Worm (Caenorhabditis elegans): Measurements from ENCODE around the gene C14C10.1.

The C14C10.1 gene

ce11 chrV:12637764-12638502, 49.8 kb downstream of the C14C10.1 start:
- TF ChIP-seq nhr-6 (tag; optimal IDR thresholded peaks at IDR 0.05) (peak; percentile 71), nhr-42 (GFP tag; IDR thresholded peaks at IDR 0.05) (no peak), nhr-28 (tag; optimal IDR thresholded peaks at IDR 0.05) (peak; percentile 30), ceh-20 (GFP tag; IDR thresholded peaks at IDR 0.05) (no peak), pqm-1 (tag; optimal IDR thresholded peaks at IDR 0.05) (peak; percentile 83), egl-27 (tag; optimal IDR thresholded peaks at IDR 0.05) (no peak), nhr-237 (tag; optimal IDR thresholded peaks at IDR 0.05) (no peak), ceh-44 (GFP tag; IDR thresholded peaks at IDR 0.05) (no peak), mdl-1 (tag; optimal IDR thresholded peaks at IDR 0.05) (peak in 1 of 2 experiments; percentile 65), Y105C5A.15 (GFP tag; IDR thresholded peaks at IDR 0.05) (no peak), daf-16 (GFP tag; optimal IDR thresholded peaks at IDR 0.05) (peak in 1 of 2 experiments; percentile 61), daf-16 (tag; optimal IDR thresholded peaks at IDR 0.05) (peak; percentile 91), pha-4 (GFP tag; IDR thresholded peaks at IDR 0.05) (no peak), pha-4 (tag; optimal IDR thresholded peaks at IDR 0.05) (no peak), hlh-11 (tag; optimal IDR thresholded peaks at IDR 0.05) (peak; percentile 74), unc-62 (GFP tag; optimal IDR thresholded peaks at IDR 0.05 in 1 of 2) (peak in 1 of 2 experiments; percentile 7), unc-62 (tag; optimal IDR thresholded peaks at IDR 0.05) (no peak), aha-1 (tag) (peak; percentile 65), arid-1 (GFP tag; conservative IDR thresholded peaks at IDR 0.05) (no peak), D1046.2 (GFP tag; IDR thresholded peaks at IDR 0.05) (no peak), tag-97 (GFP tag; IDR thresholded peaks at IDR 0.05) (no peak), php-3 (GFP tag; IDR thresholded peaks at IDR 0.05) (peak; percentile 56; the same call in 1 of the 2 replicates), unc-130 (GFP tag; optimal IDR thresholded peaks at IDR 0.05) (no peak), tra-1 (GFP tag; IDR thresholded peaks at IDR 0.05) (0 out of 2 replicates have a peak, but pooled peaks have one; percentile 50), dve-1 (tag; optimal IDR thresholded peaks at IDR 0.05; ENCODE audit: insufficient read depth) (peak; percentile 35), dmd-6 (GFP tag; IDR thresholded peaks at IDR 0.05) (peak; percentile 50), ZK337.2 (GFP tag; IDR thresholded peaks at IDR 0.05) (no peak), lim-7 (GFP tag; IDR thresholded peaks at IDR 0.05) (no peak), mxl-3 (GFP tag; optimal IDR thresholded peaks at IDR 0.05) (peak; percentile 32), hlh-30 (tag; optimal IDR thresholded peaks at IDR 0.05; ENCODE audit: insufficient read depth) (peak; percentile 70), mxl-2 (GFP tag; conservative IDR thresholded peaks at IDR 0.05) (0 out of 2 replicates have a peak, but pooled peaks have one; percentile 38)

Measured in whole organism, L4 larva.